Fruit fly (Drosophila melanogaster): ENCODE results near the gene CG17648.
A peak's percentile ranks its signal among the peaks of the same experiment; 100 is the strongest.

The CG17648 gene

dm6 chr2L:1715699-1716333 lies 36.3 kb upstream of the CG17648 start, which contains the start of gene frtz (continued):
- TF ChIP-seq Sox100B (GFP tag; optimal IDR thresholded peaks at IDR 0.05) = no peak
- TF ChIP-seq Dref (GFP tag; IDR thresholded peaks at IDR 0.05) = peak; percentile 53
- TF ChIP-seq al (GFP tag; IDR thresholded peaks at IDR 0.05) = no peak
- no peak for TF ChIP-seq maf-S (GFP tag; optimal IDR thresholded peaks at IDR 0.05)
- TF ChIP-seq CG5245 (GFP tag; optimal IDR thresholded peaks at IDR 0.05) = no peak
- TF ChIP-seq Atf3 (GFP tag; optimal IDR thresholded peaks at IDR 0.05) = no peak
- TF ChIP-seq so (GFP tag; IDR thresholded peaks at IDR 0.05) = no peak
- no peak for TF ChIP-seq ewg (GFP tag; optimal IDR thresholded peaks at IDR 0.05)
- TF ChIP-seq CG42726 (GFP tag; IDR thresholded peaks at IDR 0.05; ENCODE audit: partially characterized antibody) = peak; percentile 82
- peak; percentile 43 for TF ChIP-seq CG12659 (GFP tag; optimal IDR thresholded peaks at IDR 0.05)
- no peak for TF ChIP-seq ind (GFP tag; optimal IDR thresholded peaks at IDR 0.05)
- no peak for TF ChIP-seq Ada2b (GFP tag; IDR thresholded peaks at IDR 0.05)
- no peak for TF ChIP-seq CG12071 (GFP tag; optimal IDR thresholded peaks at IDR 0.05)
- no peak for TF ChIP-seq tgo (GFP tag; IDR thresholded peaks at IDR 0.05)
- TF ChIP-seq CG1024 (GFP tag; IDR thresholded peaks at IDR 0.05) = no peak
- no peak for TF ChIP-seq cato (GFP tag; optimal IDR thresholded peaks at IDR 0.05; ENCODE audit: borderline replicate concordance)
- TF ChIP-seq stwl (tag; optimal IDR thresholded peaks at IDR 0.05) = peak; percentile 61
- TF ChIP-seq CG15601 (tag; optimal IDR thresholded peaks at IDR 0.05) = no peak
- no peak for TF ChIP-seq Meics (GFP tag; optimal IDR thresholded peaks at IDR 0.05)
- TF ChIP-seq phol (tag; optimal IDR thresholded peaks at IDR 0.05) = peak; percentile 38
- no peak for TF ChIP-seq crc (GFP tag; optimal IDR thresholded peaks at IDR 0.05)
- no peak for TF ChIP-seq mirr (GFP tag; optimal IDR thresholded peaks at IDR 0.05)
- TF ChIP-seq exex (tag; optimal IDR thresholded peaks at IDR 0.05) = peak; percentile 79
- TF ChIP-seq HmgZ (tag; optimal IDR thresholded peaks at IDR 0.05) = peak; percentile 60
- no peak for TF ChIP-seq CG13624 (GFP tag; optimal IDR thresholded peaks at IDR 0.05)
- TF ChIP-seq row (GFP tag; IDR thresholded peaks at IDR 0.05) = peak; percentile 61
- TF ChIP-seq CG9215 (GFP tag; IDR thresholded peaks at IDR 0.05) = no peak
- TF ChIP-seq CG15514 (GFP tag; optimal IDR thresholded peaks at IDR 0.05) = peak; percentile 73
- no peak for TF ChIP-seq CG18764 (GFP tag; optimal IDR thresholded peaks at IDR 0.05)
- no peak for TF ChIP-seq fd102C (GFP tag; optimal IDR thresholded peaks at IDR 0.05)
- no peak for TF ChIP-seq ase (GFP tag; IDR thresholded peaks at IDR 0.05)
- TF ChIP-seq CG11560 (tag; IDR thresholded peaks at IDR 0.05) = no peak
- TF ChIP-seq CG1792 (GFP tag; optimal IDR thresholded peaks at IDR 0.05) = no peak
- peak; percentile 1 for TF ChIP-seq CG2116 (GFP tag; optimal IDR thresholded peaks at IDR 0.05)
- peak; percentile 78 for TF ChIP-seq Lhr (GFP tag; optimal IDR thresholded peaks at IDR 0.05)
- TF ChIP-seq cg (GFP tag; optimal IDR thresholded peaks at IDR 0.05) = no peak
- TF ChIP-seq da (GFP tag; optimal IDR thresholded peaks at IDR 0.05) = no peak
- no peak for TF ChIP-seq CG17802 (tag; optimal IDR thresholded peaks at IDR 0.05)
- no peak for TF ChIP-seq CG31224 (GFP tag; IDR thresholded peaks at IDR 0.05)
- TF ChIP-seq vvl (GFP tag; IDR thresholded peaks at IDR 0.05) = no peak
- TF ChIP-seq NC2α (GFP tag; optimal IDR thresholded peaks at IDR 0.05) = no peak
- no peak for TF ChIP-seq CG4360 (GFP tag; IDR thresholded peaks at IDR 0.05)
- TF ChIP-seq NC2β (GFP tag; optimal IDR thresholded peaks at IDR 0.05) = no peak
- peak; percentile 74 for TF ChIP-seq Hmr (GFP tag; optimal IDR thresholded peaks at IDR 0.05)
- TF ChIP-seq Six4 (GFP tag; optimal IDR thresholded peaks at IDR 0.05) = no peak
- TF ChIP-seq jing (GFP tag; optimal IDR thresholded peaks at IDR 0.05) = no peak
- TF ChIP-seq aop (GFP tag; IDR thresholded peaks at IDR 0.05) = no peak
- TF ChIP-seq CG7271 (tag; optimal IDR thresholded peaks at IDR 0.05) = no peak
- no peak for TF ChIP-seq Bteb2 (GFP tag; optimal IDR thresholded peaks at IDR 0.05)
- TF ChIP-seq CG18619 (GFP tag; optimal IDR thresholded peaks at IDR 0.05) = no peak
- TF ChIP-seq odd (GFP tag; optimal IDR thresholded peaks at IDR 0.05) = no peak
